Worm (Caenorhabditis elegans) whole organism, L2 larva: ENCODE data around the gene clec-38.

ENCODE experiments used
- C34F6.9 ChIP-seq: fragments of 150-350 bp; optimal IDR thresholded peaks from 2 replicates; lab custom pipeline; 2014; ENCODE audit warnings: missing biosample characterization, missing genetic modification characterization
- F13H6.1 ChIP-seq: sonication (generic microtip); optimal IDR thresholded peaks from 2 replicates; lab custom pipeline; 2016; ENCODE audit warnings: missing genetic modification characterization, missing compliant biosample characterization
- R02D3.7 ChIP-seq: fragments of 150-350 bp; optimal IDR thresholded peaks from 2 replicates; lab custom pipeline; 2014; ENCODE audit warnings: missing biosample characterization, missing genetic modification characterization
- Y55F3AM.14 ChIP-seq: fragments of 200-800 bp; sonication (Bioruptor generic); optimal IDR thresholded peaks from 2 replicates; lab custom pipeline; 2018; ENCODE audit warnings: mild to moderate bottlenecking, missing genetic modification characterization, missing compliant biosample characterization
- ZK546.5 ChIP-seq: sonication (generic microtip); optimal IDR thresholded peaks from 2 replicates; lab custom pipeline; 2017; ENCODE audit warnings: missing biosample characterization, missing genetic modification characterization
- alr-1 ChIP-seq: fragments of 150-350 bp; optimal IDR thresholded peaks from 2 replicates; lab custom pipeline; 2014; ENCODE audit warnings: missing biosample characterization, missing genetic modification characterization
- aly-2 ChIP-seq: fragments of 150-350 bp; optimal IDR thresholded peaks from 2 replicates; lab custom pipeline; 2014; ENCODE audit warnings: missing biosample characterization, missing genetic modification characterization
- ama-1 ChIP-seq: fragments of 150-350 bp; optimal IDR thresholded peaks from 2 replicates; lab custom pipeline; 2018; ENCODE audit warnings: inconsistent platforms
- ceh-16 ChIP-seq: fragments of 150-350 bp; optimal IDR thresholded peaks from 2 replicates; lab custom pipeline; 2014; ENCODE audit warnings: missing biosample characterization, missing genetic modification characterization
- ceh-82 ChIP-seq: fragments of 150-350 bp; optimal IDR thresholded peaks from 2 replicates; lab custom pipeline; 2014; ENCODE audit warnings: missing biosample characterization, missing genetic modification characterization
- lin-11 ChIP-seq: fragments of 150-350 bp; sonication (generic microtip); optimal IDR thresholded peaks from 2 replicates; lab custom pipeline; 2014; ENCODE audit warnings: missing biosample characterization, missing genetic modification characterization, inconsistent platforms, mixed read lengths
- lin-13 ChIP-seq: fragments of 150-350 bp; optimal IDR thresholded peaks from 2 replicates; lab custom pipeline; 2014; ENCODE audit warnings: missing biosample characterization, missing genetic modification reagents, missing genetic modification characterization
- lin-39 ChIP-seq: fragments of 150-350 bp; optimal IDR thresholded peaks from 2 replicates; lab custom pipeline; 2014; ENCODE audit warnings: missing biosample characterization, missing genetic modification reagents, missing genetic modification characterization
- lsy-2 ChIP-seq, 2 experiments: fragments of 150-350 bp in 1 of 2; sonication (generic microtip) in 1 of 2; optimal IDR thresholded peaks; 2 replicates each; lab custom pipeline; 2014 to 2017; ENCODE audit warnings: missing biosample characterization in 2 of 2, missing genetic modification characterization in 2 of 2
- mbf-1 ChIP-seq: sonication (generic microtip); optimal IDR thresholded peaks from 2 replicates; lab custom pipeline; 2017; ENCODE audit warnings: missing biosample characterization, missing genetic modification characterization
- mdl-1 ChIP-seq, 2 experiments: fragments of 150-350 bp in 1 of 2; sonication (generic microtip) in 1 of 2; optimal IDR thresholded peaks; 2 replicates each; lab custom pipeline; 2017; ENCODE audit warnings: missing biosample characterization in 2 of 2, missing genetic modification characterization in 2 of 2
- nhr-21 ChIP-seq: fragments of 150-350 bp; optimal IDR thresholded peaks from 2 replicates; lab custom pipeline; 2014; ENCODE audit warnings: missing biosample characterization, missing genetic modification characterization
- nhr-6 ChIP-seq: fragments of 150-350 bp; optimal IDR thresholded peaks from 2 replicates; lab custom pipeline; 2014; ENCODE audit warnings: missing biosample characterization, missing genetic modification characterization
- nhr-77 ChIP-seq: fragments of 150-350 bp; optimal IDR thresholded peaks from 2 replicates; lab custom pipeline; 2014; ENCODE audit warnings: missing biosample characterization, missing genetic modification characterization
- peb-1 ChIP-seq: fragments of 150-350 bp; optimal IDR thresholded peaks from 2 replicates; lab custom pipeline; 2014; ENCODE audit warnings: missing biosample characterization, missing genetic modification characterization
- sem-4 ChIP-seq: fragments of 150-350 bp; optimal IDR thresholded peaks from 2 replicates; lab custom pipeline; 2014; ENCODE audit warnings: missing biosample characterization, missing genetic modification reagents, missing genetic modification characterization
- sma-3 ChIP-seq: sonication (generic microtip); optimal IDR thresholded peaks from 2 replicates; lab custom pipeline; 2016; ENCODE audit warnings: missing genetic modification reagents, missing genetic modification characterization, missing compliant biosample characterization
- sma-9 ChIP-seq, 2 experiments: fragments of 150-350 bp in 1 of 2; sonication (generic microtip) in 1 of 2; optimal IDR thresholded peaks; 2 replicates each; lab custom pipeline; 2014 to 2016; ENCODE audit warnings: missing genetic modification characterization in 2 of 2, mild to moderate bottlenecking in 1 of 2, missing biosample characterization in 1 of 2, missing compliant biosample characterization in 1 of 2, missing genetic modification reagents in 1 of 2, moderate library complexity in 1 of 2
- snpc-4 ChIP-seq: fragments of 150-350 bp; optimal IDR thresholded peaks from 2 replicates; lab custom pipeline; 2014; ENCODE audit warnings: missing biosample characterization, missing genetic modification characterization
- unc-39 ChIP-seq: fragments of 150-350 bp; optimal IDR thresholded peaks from 2 replicates; lab custom pipeline; 2014; ENCODE audit warnings: missing biosample characterization, missing genetic modification characterization
- unc-55 ChIP-seq: fragments of 150-350 bp; sonication (generic microtip); optimal IDR thresholded peaks from 3 replicates; lab custom pipeline; 2014; ENCODE audit warnings: missing biosample characterization, missing genetic modification reagents, missing genetic modification characterization
- unc-62 ChIP-seq: fragments of 150-350 bp; optimal IDR thresholded peaks from 2 replicates; lab custom pipeline; 2014; ENCODE audit warnings: missing biosample characterization, missing genetic modification reagents, missing genetic modification characterization
- zag-1 ChIP-seq: fragments of 150-350 bp; optimal IDR thresholded peaks from 2 replicates; lab custom pipeline; 2014; ENCODE audit warnings: missing biosample characterization, missing genetic modification characterization
- ztf-1 ChIP-seq: fragments of 200-800 bp; sonication (Bioruptor generic); conservative IDR thresholded peaks from 2 replicates; pipeline ENCODE4 v1.3.6; 2022; ENCODE audit warnings: missing genetic modification characterization, missing compliant biosample characterization

The clec-38 gene

ce11 chrV:16746231-16746990 is 11.0 kb upstream of the clec-38 start, which contains the start of gene gyg-2:
Gene gyg-2 (minus strand): TSS chrV:16746258.
- TF ChIP-seq ceh-16 = no peak
- TF ChIP-seq nhr-6 (tag; lab: Kevin White, UChicago) = no peak
- TF ChIP-seq Y55F3AM.14 (GFP tag; lab: Kevin White, UChicago) = no peak
- TF ChIP-seq ceh-82 = no peak
- no peak for TF ChIP-seq ztf-1 (GFP tag; lab: Robert Waterston, UW)

ce11 chrV:16745214-16745613 is 9.8 kb upstream of the clec-38 start:
- no peak for TF ChIP-seq lsy-2 (tag; optimal IDR thresholded peaks at IDR 0.05; lab: Kevin White, UChicago)
- no peak for TF ChIP-seq alr-1

ce11 chrV:16744783-16745182 is 9.4 kb upstream of the clec-38 start:
- TF ChIP-seq sem-4 (tag; lab: Kevin White, UChicago) (no peak), ama-1 (no peak), F13H6.1 (tag; lab: Kevin White, UChicago) (no peak), sma-9 (GFP tag; optimal IDR thresholded peaks at IDR 0.05; lab: Kevin White, UChicago) (no peak), sma-9 (tag; optimal IDR thresholded peaks at IDR 0.05; lab: Kevin White, UChicago) (no peak)

ce11 chrV:16742123-16742522 is 6.7 kb upstream of the clec-38 start, which contains the start of gene T25E12.6:
Gene T25E12.6 (plus strand): TSS chrV:16742423.
- TF ChIP-seq lin-13 (GFP tag; lab: Kevin White, UChicago) = no peak
- TF ChIP-seq, all 48 proteins: peak for 0

- TF ChIP-seq R02D3.7 (tag; lab: Kevin White, UChicago) (no peak), lsy-2 (tag; optimal IDR thresholded peaks at IDR 0.05; lab: Kevin White, UChicago) (no peak), zag-1 (tag; lab: Kevin White, UChicago) (no peak), ztf-1 (GFP tag; lab: Robert Waterston, UW) (no peak), unc-39 (no peak), aly-2 (tag; lab: Kevin White, UChicago) (no peak), lin-11 (tag; lab: Kevin White, UChicago) (no peak), unc-55 (GFP tag; lab: Kevin White, UChicago) (no peak), ZK546.5 (tag; lab: Kevin White, UChicago) (no peak), sma-9 (GFP tag; optimal IDR thresholded peaks at IDR 0.05; lab: Kevin White, UChicago) (no peak), sma-9 (tag; optimal IDR thresholded peaks at IDR 0.05; lab: Kevin White, UChicago) (no peak), Y55F3AM.14 (GFP tag; lab: Kevin White, UChicago) (no peak), nhr-21 (tag; lab: Kevin White, UChicago) (no peak), mbf-1 (tag; lab: Kevin White, UChicago) (no peak), peb-1 (tag; lab: Kevin White, UChicago) (no peak), unc-62 (GFP tag; lab: Kevin White, UChicago) (no peak), snpc-4 (tag; lab: Kevin White, UChicago) (no peak), sma-3 (no peak), lin-39 (tag; lab: Kevin White, UChicago) (no peak)
Observed at ce11 chrV:16739100-16739499, 3.7 kb upstream of the clec-38 start, which contains the start of the genes clec-29 and clec-39. Gene clec-29 (minus strand): TSS chrV:16739200. Gene clec-39 (plus strand): TSS chrV:16739268.

ce11 chrV:16733681-16734080 is 1.7 kb downstream of the clec-38 start, which contains the start of gene T25E12.16:
Gene T25E12.16 (minus strand): TSS chrV:16733781.
- TF ChIP-seq R02D3.7 (tag; lab: Kevin White, UChicago) = no peak
- TF ChIP-seq nhr-6 (tag; lab: Kevin White, UChicago) = no peak
- TF ChIP-seq ztf-1 (GFP tag; lab: Robert Waterston, UW) = no peak
- no peak for TF ChIP-seq C34F6.9 (tag; lab: Kevin White, UChicago)
- no peak for TF ChIP-seq lin-11 (tag; lab: Kevin White, UChicago)
- no peak for TF ChIP-seq nhr-77 (tag; lab: Kevin White, UChicago)
- no peak for TF ChIP-seq mdl-1 (tag; optimal IDR thresholded peaks at IDR 0.05; lab: Kevin White, UChicago)
